1 worm cellular context compared by ENCODE assay signal in the genomic region with DNA sequence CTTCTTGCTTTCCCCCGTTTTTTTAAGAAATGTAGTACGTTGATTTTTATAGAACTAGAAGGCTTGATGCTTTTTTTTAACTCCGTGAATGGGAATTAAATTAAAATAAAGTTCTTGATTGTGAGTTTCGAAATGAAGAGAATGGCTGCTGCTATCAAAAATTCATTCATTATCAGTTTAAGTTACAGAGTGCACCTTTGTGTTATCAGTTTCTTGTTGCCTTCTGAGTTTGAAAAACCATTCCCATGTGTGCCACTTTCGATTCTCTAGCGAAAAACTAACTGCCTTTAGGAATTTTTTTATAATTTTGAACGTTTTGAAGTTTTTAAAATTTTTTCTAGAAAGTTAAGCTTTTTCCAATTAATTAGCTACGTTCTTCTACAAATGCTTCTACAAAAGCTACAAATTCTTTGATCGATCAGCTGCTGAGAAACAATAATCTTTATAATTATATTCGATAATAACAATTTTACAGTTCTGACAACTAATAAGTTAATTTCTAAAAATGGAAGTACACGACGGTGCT.
TF ChIP-seq lines count a peak whose summit lies in the region.

Gene C26E1.2, plus strand, starts transcription at position 476 of the 526 bp plus-strand sequence.

TF ChIP-seq in whole organism, L4 larva, 104 proteins besides CTCF, POLR2A, EP300 and RAD21 (continued from another document):
- TF ChIP-seq zfp-2 (tag; optimal IDR thresholded peaks at IDR 0.05; lab: Kevin White, UChicago) (no peak), lsy-2 (tag; optimal IDR thresholded peaks at IDR 0.05; lab: Kevin White, UChicago) (no peak), nhr-42 (GFP tag; IDR thresholded peaks at IDR 0.05; lab: Robert Waterston, UW) (no peak)
